Fruit fly (Drosophila melanogaster) whole organism, embryonic: ENCODE measurements around the gene CG32066.
A peak's percentile ranks its signal among the peaks of the same experiment; 100 is the strongest.

ENCODE experiments used
- Aef1 ChIP-seq: fragments of 200-800 bp; sonication (Bioruptor generic); IDR thresholded peaks from 3 replicates; pipeline ENCODE4 v1.3.6; 2022; ENCODE audit warnings: missing biosample characterization, missing genetic modification characterization
- Atf-2 ChIP-seq: fragments of 200-800 bp; sonication (Bioruptor generic); optimal IDR thresholded peaks from 2 replicates; lab custom pipeline; 2016; ENCODE audit warnings: missing biosample characterization, missing genetic modification characterization
- B-H2 ChIP-seq: fragments of 200-800 bp; sonication (Bioruptor generic); optimal IDR thresholded peaks from 2 replicates; lab custom pipeline; 2018; ENCODE audit warnings: missing biosample characterization, mild to moderate bottlenecking, missing genetic modification characterization
- CG10543 ChIP-seq: fragments of 200-800 bp; sonication (Bioruptor generic); optimal IDR thresholded peaks from 3 replicates; lab custom pipeline; 2017; ENCODE audit warnings: missing biosample characterization, mild to moderate bottlenecking, missing genetic modification characterization, moderate library complexity
- CG10959 ChIP-seq: fragments of 200-800 bp; sonication (Bioruptor generic); IDR thresholded peaks from 2 replicates; pipeline ENCODE4 v1.3.6; 2022; ENCODE audit warnings: missing biosample characterization, missing genetic modification characterization
- CG17359 ChIP-seq: fragments of 200-800 bp; sonication (Bioruptor generic); optimal IDR thresholded peaks from 3 replicates; lab custom pipeline; 2018; ENCODE audit warnings: missing biosample characterization, mild to moderate bottlenecking, missing genetic modification characterization, moderate library complexity
- CG17361 ChIP-seq: fragments of 200-800 bp; sonication (Bioruptor generic); IDR thresholded peaks from 3 replicates; pipeline ENCODE4 v1.3.6; 2022; ENCODE audit warnings: missing biosample characterization, missing genetic modification characterization
- CG17802 ChIP-seq: fragments of 200-800 bp; sonication (Bioruptor generic); optimal IDR thresholded peaks from 2 replicates; lab custom pipeline; 2018; ENCODE audit warnings: missing biosample characterization, mild to moderate bottlenecking, missing genetic modification characterization, moderate library complexity
- CG2120 ChIP-seq: fragments of 200-800 bp; sonication (Bioruptor generic); optimal IDR thresholded peaks from 3 replicates; lab custom pipeline; 2016; ENCODE audit warnings: missing biosample characterization, missing genetic modification characterization
- CG31441 ChIP-seq: fragments of 200-800 bp; sonication (Bioruptor generic); IDR thresholded peaks from 2 replicates; pipeline ENCODE4 v1.3.6; 2022; ENCODE audit warnings: missing biosample characterization, missing genetic modification characterization
- CG3838 ChIP-seq: fragments of 200-800 bp; sonication (Bioruptor generic); optimal IDR thresholded peaks from 3 replicates; lab custom pipeline; 2016; ENCODE audit warnings: missing biosample characterization, missing genetic modification characterization
- CG4424 ChIP-seq: fragments of 200-800 bp; sonication (Bioruptor generic); optimal IDR thresholded peaks from 3 replicates; lab custom pipeline; 2016; ENCODE audit warnings: missing biosample characterization, missing genetic modification characterization
- CG6272 ChIP-seq: fragments of 200-800 bp; sonication (Bioruptor generic); IDR thresholded peaks from 2 replicates; pipeline ENCODE4 v1.3.6; 2022; ENCODE audit warnings: missing biosample characterization, missing genetic modification characterization
- CG6791 ChIP-seq: fragments of 200-800 bp; sonication (Bioruptor generic); IDR thresholded peaks from 3 replicates; pipeline ENCODE4 v1.3.6; 2022; ENCODE audit warnings: missing biosample characterization, missing genetic modification characterization; ENCODE audit not compliant: partially characterized antibody
- CG7963 ChIP-seq: fragments of 200-800 bp; sonication (Bioruptor generic); IDR thresholded peaks from 3 replicates; pipeline ENCODE4 v1.3.6; 2022; ENCODE audit warnings: missing biosample characterization, missing genetic modification characterization; ENCODE audit not compliant: partially characterized antibody
- CG9215 ChIP-seq: fragments of 200-800 bp; sonication (Bioruptor generic); IDR thresholded peaks from 2 replicates; pipeline ENCODE4 v1.3.6; 2022; ENCODE audit warnings: missing biosample characterization, missing genetic modification characterization
- Doc2 ChIP-seq: fragments of 200-800 bp; sonication (Bioruptor generic); IDR thresholded peaks from 2 replicates; pipeline ENCODE4 v1.3.6; 2022; ENCODE audit warnings: missing biosample characterization, missing genetic modification characterization
- Eip74EF ChIP-seq, 2 experiments: fragments of 200-800 bp in 1 of 2; fragments of >200 bp in 1 of 2; sonication (Bioruptor generic) in 1 of 2; optimal IDR thresholded peaks; 2 replicates each; lab custom pipeline; 2017 to 2019; ENCODE audit warnings: missing biosample characterization in 2 of 2, missing genetic modification characterization in 2 of 2, mild to moderate bottlenecking in 1 of 2, moderate library complexity in 1 of 2
- HLHmδ ChIP-seq: fragments of 200-800 bp; sonication (Bioruptor generic); optimal IDR thresholded peaks from 2 replicates; lab custom pipeline; 2018; ENCODE audit warnings: missing biosample characterization, mild to moderate bottlenecking, missing genetic modification characterization, moderate library complexity
- Hmx ChIP-seq: fragments of 200-800 bp; sonication (Bioruptor generic); optimal IDR thresholded peaks from 2 replicates; lab custom pipeline; 2016; ENCODE audit warnings: missing biosample characterization, missing genetic modification characterization
- Hr78 ChIP-seq, 2 experiments: fragments of 200-800 bp in 1 of 2; fragments of >200 bp in 1 of 2; sonication (Bioruptor generic) in 1 of 2; optimal IDR thresholded peaks; 2 replicates each; lab custom pipeline; 2017 to 2019; ENCODE audit warnings: missing biosample characterization in 2 of 2, missing genetic modification characterization in 2 of 2, mild to moderate bottlenecking in 1 of 2, moderate library complexity in 1 of 2
- MESR4 ChIP-seq: fragments of 200-800 bp; sonication (Bioruptor generic); optimal IDR thresholded peaks from 2 replicates; lab custom pipeline; 2018; ENCODE audit warnings: missing biosample characterization, mild to moderate bottlenecking, missing genetic modification characterization, moderate library complexity
- Meics ChIP-seq: fragments of 200-800 bp; sonication (Bioruptor generic); optimal IDR thresholded peaks from 2 replicates; lab custom pipeline; 2017; ENCODE audit warnings: missing biosample characterization, mild to moderate bottlenecking, missing genetic modification characterization
- Mes4 ChIP-seq: fragments of 200-800 bp; sonication (Bioruptor generic); optimal IDR thresholded peaks from 2 replicates; lab custom pipeline; 2016; ENCODE audit warnings: missing biosample characterization, missing genetic modification characterization
- NfI ChIP-seq: fragments of 200-800 bp; sonication (Bioruptor generic); optimal IDR thresholded peaks from 3 replicates; lab custom pipeline; 2018; ENCODE audit warnings: missing biosample characterization, mild to moderate bottlenecking, missing genetic modification characterization, moderate library complexity
- Oaz ChIP-seq: fragments of 200-800 bp; sonication (Bioruptor generic); IDR thresholded peaks from 2 replicates; pipeline ENCODE4 v1.3.6; 2022; ENCODE audit warnings: missing biosample characterization, missing genetic modification characterization
- Pdp1 ChIP-seq, 2 experiments: fragments of 200-800 bp; sonication (Bioruptor generic); optimal IDR thresholded peaks; 3 replicates each; lab custom pipeline; 2016; ENCODE audit warnings: missing biosample characterization in 2 of 2, missing genetic modification characterization in 2 of 2, mild to moderate bottlenecking in 1 of 2, moderate library complexity in 1 of 2
- Scr ChIP-seq: fragments of 200-800 bp; sonication (Bioruptor generic); IDR thresholded peaks from 2 replicates; pipeline ENCODE4 v1.3.6; 2022; ENCODE audit warnings: missing biosample characterization, missing genetic modification characterization; ENCODE audit not compliant: partially characterized antibody
- Tbp ChIP-seq: fragments of >200 bp; optimal IDR thresholded peaks from 2 replicates; lab custom pipeline; 2018; ENCODE audit warnings: missing biosample characterization, missing genetic modification characterization
- Trl ChIP-seq, 3 experiments: fragments of >200 bp in 2 of 3; fragments of 200-800 bp in 1 of 3; sonication (Bioruptor generic) in 1 of 3; optimal IDR thresholded peaks; 2 replicates in 1 of 3; 3 replicates in 2 of 3; lab custom pipeline; 2016 to 2017; ENCODE audit warnings: missing biosample characterization in 1 of 3, missing genetic modification characterization in 1 of 3
- Xbp1 ChIP-seq: fragments of 200-800 bp; sonication (Bioruptor generic); optimal IDR thresholded peaks from 3 replicates; lab custom pipeline; 2016; ENCODE audit warnings: missing biosample characterization, mild to moderate bottlenecking, missing genetic modification characterization
- al ChIP-seq: fragments of 200-800 bp; sonication (Bioruptor generic); IDR thresholded peaks from 2 replicates; pipeline ENCODE4 v1.3.6; 2022; ENCODE audit warnings: missing biosample characterization, missing genetic modification characterization
- ato ChIP-seq: fragments of 200-800 bp; sonication (Bioruptor generic); IDR thresholded peaks from 2 replicates; pipeline ENCODE4 v1.3.6; 2022; ENCODE audit warnings: missing biosample characterization, missing genetic modification characterization; ENCODE audit not compliant: partially characterized antibody
- bab2 ChIP-seq: fragments of 200-800 bp; sonication (Bioruptor generic); optimal IDR thresholded peaks from 2 replicates; lab custom pipeline; 2016; ENCODE audit warnings: missing biosample characterization, missing genetic modification characterization
- bcd ChIP-seq: fragments of 200-800 bp; sonication (Bioruptor generic); optimal IDR thresholded peaks from 2 replicates; lab custom pipeline; 2017; ENCODE audit warnings: missing biosample characterization, mild to moderate bottlenecking, missing genetic modification characterization
- bowl ChIP-seq: fragments of 200-800 bp; sonication (Bioruptor generic); IDR thresholded peaks from 2 replicates; pipeline ENCODE4 v1.3.6; 2022; ENCODE audit warnings: missing biosample characterization, missing genetic modification characterization
- caup ChIP-seq: fragments of 200-800 bp; sonication (Bioruptor generic); optimal IDR thresholded peaks from 3 replicates; lab custom pipeline; 2017; ENCODE audit warnings: missing biosample characterization, mild to moderate bottlenecking, missing genetic modification characterization, moderate library complexity; ENCODE audit not compliant: severe bottlenecking
- cg ChIP-seq: fragments of 200-800 bp; sonication (Bioruptor generic); optimal IDR thresholded peaks from 3 replicates; lab custom pipeline; 2019; ENCODE audit warnings: missing biosample characterization, mild to moderate bottlenecking, missing genetic modification characterization, moderate library complexity
- crc ChIP-seq: fragments of 200-800 bp; sonication (Bioruptor generic); optimal IDR thresholded peaks from 2 replicates; lab custom pipeline; 2016; ENCODE audit warnings: missing biosample characterization, missing genetic modification characterization
- da ChIP-seq: fragments of 200-800 bp; sonication (Bioruptor generic); optimal IDR thresholded peaks from 2 replicates; lab custom pipeline; 2016; ENCODE audit warnings: missing biosample characterization, missing genetic modification characterization
- ewg ChIP-seq: fragments of 200-800 bp; sonication (Bioruptor generic); optimal IDR thresholded peaks from 3 replicates; lab custom pipeline; 2017; ENCODE audit warnings: mild to moderate bottlenecking, missing biosample characterization, missing genetic modification reagents, missing genetic modification characterization
- lbe ChIP-seq: fragments of 200-800 bp; sonication (Bioruptor generic); optimal IDR thresholded peaks from 2 replicates; lab custom pipeline; 2016; ENCODE audit warnings: missing biosample characterization, mild to moderate bottlenecking, missing genetic modification characterization
- sens ChIP-seq: fragments of 200-800 bp; sonication (Bioruptor generic); peaks from one replicate; lab custom pipeline; 2016; ENCODE audit warnings: missing biosample characterization, missing genetic modification characterization
- sisA ChIP-seq: fragments of 200-800 bp; sonication (Bioruptor generic); IDR thresholded peaks from 2 replicates; pipeline ENCODE4 v1.3.6; 2022; ENCODE audit warnings: missing biosample characterization, missing genetic modification characterization
- sob ChIP-seq: fragments of 200-800 bp; sonication (Bioruptor generic); IDR thresholded peaks from 2 replicates; pipeline ENCODE4 v1.3.6; 2022; ENCODE audit warnings: missing biosample characterization, missing genetic modification characterization
- tap ChIP-seq: fragments of 200-800 bp; optimal IDR thresholded peaks from 3 replicates; lab custom pipeline; 2019; ENCODE audit warnings: missing biosample characterization, mild to moderate bottlenecking, missing genetic modification characterization, moderate library complexity
- tx ChIP-seq: fragments of 200-800 bp; sonication (Bioruptor generic); optimal IDR thresholded peaks from 2 replicates; lab custom pipeline; 2016; ENCODE audit warnings: missing biosample characterization, missing genetic modification characterization
- wdn ChIP-seq: fragments of 200-800 bp; sonication (Bioruptor generic); IDR thresholded peaks from 2 replicates; pipeline ENCODE4 v1.3.6; 2022; ENCODE audit warnings: missing biosample characterization, missing genetic modification characterization

CG32066 gene

dm6 chr3L:10665433-10666150 is 4.8 kb upstream of the CG32066 start (continued):
- peak; percentile 78 for TF ChIP-seq B-H2 (GFP tag; lab: Kevin White, UChicago)
- peak; percentile 98 for TF ChIP-seq tap (tag; lab: Kevin White, UChicago)
- TF ChIP-seq CG10543 (GFP tag; lab: Kevin White, UChicago), result peak; percentile 97
- peak; percentile 75 for TF ChIP-seq Atf-2
- TF ChIP-seq CG2120 (GFP tag; lab: Kevin White, UChicago), result peak; percentile 88
- peak; percentile 88 for TF ChIP-seq CG9215
- TF ChIP-seq HLHmδ (GFP tag; lab: Kevin White, UChicago), result no peak
- peak; percentile 67 for TF ChIP-seq tx (GFP tag; lab: Kevin White, UChicago)
- TF ChIP-seq ewg (GFP tag; lab: Kevin White, UChicago), result peak; percentile 91
- TF ChIP-seq Tbp (GFP tag; lab: Kevin White, UChicago), result no peak
- TF ChIP-seq caup (GFP tag; lab: Kevin White, UChicago), result peak; percentile 95
- peak; percentile 57; the same call in 1 of the 2 replicates for TF ChIP-seq wdn (GFP tag; lab: Robert Waterston, UW)
- TF ChIP-seq sens (GFP tag; lab: Kevin White, UChicago), result peak; percentile 98
- peak; percentile 82 to 90 for TF ChIP-seq Trl (optimal IDR thresholded peaks at IDR 0.05; lab: Kevin White, UChicago)
- peak; percentile 87 for TF ChIP-seq Trl (GFP tag; optimal IDR thresholded peaks at IDR 0.05; lab: Kevin White, UChicago)
- TF ChIP-seq CG31441, result peak; percentile 97
- peak; percentile 97 for TF ChIP-seq bcd (GFP tag; lab: Kevin White, UChicago)
- TF ChIP-seq Hr78 (GFP tag; optimal IDR thresholded peaks at IDR 0.05; lab: Kevin White, UChicago), result peak in 1 of 2 experiments; percentile 96
- TF ChIP-seq CG17802 (tag; lab: Kevin White, UChicago), result peak; percentile 76
- TF ChIP-seq Oaz, result peak; percentile 84
- TF ChIP-seq CG4424 (GFP tag; lab: Kevin White, UChicago), result peak; percentile 96
- peak; percentile 77 for TF ChIP-seq CG10959
- TF ChIP-seq Mes4 (GFP tag; lab: Kevin White, UChicago), result peak; percentile 84
- TF ChIP-seq Aef1, result peak; percentile 84
- TF ChIP-seq bowl (GFP tag; lab: Robert Waterston, UW), result peak; percentile 78
- TF ChIP-seq CG17361 (GFP tag; lab: Robert Waterston, UW), result peak; percentile 99
- no peak; the same call in 1 of the 2 replicates for TF ChIP-seq Scr
- TF ChIP-seq MESR4 (GFP tag; lab: Kevin White, UChicago), result peak; percentile 45
- peak; percentile 97 for TF ChIP-seq Meics (GFP tag; lab: Kevin White, UChicago)
- no peak for TF ChIP-seq CG7963 (GFP tag; lab: Robert Waterston, UW)
- TF ChIP-seq Pdp1 (GFP tag; optimal IDR thresholded peaks at IDR 0.05; lab: Kevin White, UChicago), result peak; percentile 88 to 94
- TF ChIP-seq sisA (GFP tag; lab: Robert Waterston, UW), result peak; percentile 92
- peak; percentile 85; the same call in 1 of the 2 replicates for TF ChIP-seq sob (GFP tag; lab: Robert Waterston, UW)
- TF ChIP-seq al (GFP tag; lab: Robert Waterston, UW), result peak; percentile 86
- peak; percentile 95 for TF ChIP-seq Xbp1 (GFP tag; lab: Kevin White, UChicago)
- TF ChIP-seq CG6791, result no peak
- peak; percentile 94 for TF ChIP-seq cg (GFP tag; lab: Kevin White, UChicago)
- TF ChIP-seq crc, result peak; percentile 65
- peak; percentile 87 for TF ChIP-seq Hmx (GFP tag; lab: Kevin White, UChicago)
- TF ChIP-seq Eip74EF (GFP tag; optimal IDR thresholded peaks at IDR 0.05; lab: Kevin White, UChicago), result peak in 1 of 2 experiments; percentile 99
- peak; percentile 76 for TF ChIP-seq CG3838 (GFP tag; lab: Kevin White, UChicago)
- peak; percentile 98 for TF ChIP-seq CG17359
- no peak; the same call in 1 of the 2 replicates for TF ChIP-seq Doc2 (GFP tag; lab: Robert Waterston, UW)
- no peak for TF ChIP-seq ato
- TF ChIP-seq bab2, result peak; percentile 89
- peak; percentile 95 for TF ChIP-seq lbe
- peak; percentile 74 for TF ChIP-seq CG6272 (GFP tag; lab: Robert Waterston, UW)
- peak; percentile 52 for TF ChIP-seq da (GFP tag; lab: Kevin White, UChicago)
- peak; percentile 97 for TF ChIP-seq NfI (GFP tag; lab: Kevin White, UChicago)
